Worm (Caenorhabditis elegans): ENCODE data around the gene nep-2.

DNA sequence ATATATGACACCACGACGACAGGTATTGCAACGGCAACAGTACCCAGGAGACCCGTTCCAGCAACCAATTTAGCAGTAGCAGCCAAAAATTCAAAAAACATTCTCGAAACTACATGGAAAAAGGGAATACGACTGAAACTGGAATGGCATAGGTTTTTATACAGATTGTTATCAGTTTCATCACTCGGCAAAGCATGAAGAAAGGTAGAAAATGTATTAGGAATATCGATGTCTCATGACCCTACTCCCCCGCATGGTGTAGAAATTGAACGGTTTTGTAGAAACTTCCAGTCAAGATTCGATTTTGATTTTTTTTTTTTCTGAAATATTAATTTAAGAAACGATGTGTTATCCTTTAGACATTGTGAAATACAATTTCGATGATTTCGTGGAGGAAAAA, 14.6 kb downstream of the nep-2 start, which contains the start of gene T05A8.2:
- TF ChIP-seq ama-1 (optimal IDR thresholded peaks at IDR 0.05) (no peak), ets-7 (tag; optimal IDR thresholded peaks at IDR 0.05) (no peak), F13C5.2 (tag; optimal IDR thresholded peaks at IDR 0.05) (no peak)

Measured in whole organism, early embryonic.